Worm (Caenorhabditis elegans): ENCODE data around the gene F18A11.2.

The F18A11.2 gene

ce11 chrII:13004160-13004871 is 27.2 kb upstream of the F18A11.2 start:
- TF ChIP-seq nhr-80 (tag; optimal IDR thresholded peaks at IDR 0.05) (peak; percentile 52), hmg-1.2 (GFP tag; IDR thresholded peaks at IDR 0.05) (no peak)

DNA sequence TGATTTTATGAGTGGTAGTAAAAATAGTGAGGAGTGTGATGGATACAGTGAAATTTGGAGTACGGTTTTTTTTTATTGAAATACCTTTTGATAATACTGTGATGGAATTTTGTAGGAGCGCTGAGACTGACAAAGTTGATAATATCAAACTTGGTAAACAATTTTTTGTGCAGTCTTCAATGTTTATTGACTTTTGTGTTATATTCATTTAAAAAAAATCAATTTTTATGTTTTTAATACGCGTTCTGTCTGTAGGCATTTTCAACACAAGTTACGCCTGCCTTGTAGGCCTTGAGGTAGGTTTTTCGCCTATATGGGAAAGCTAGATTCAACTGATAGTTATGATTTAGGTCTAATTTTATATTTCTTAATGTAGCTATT is 26.6 kb upstream of the F18A11.2 start:
- TF ChIP-seq ccch-3 (GFP tag; optimal IDR thresholded peaks at IDR 0.05) (no peak), F23B12.7 (tag; optimal IDR thresholded peaks at IDR 0.05; ENCODE audit: insufficient read depth) (no peak), F57C9.4 (tag; optimal IDR thresholded peaks at IDR 0.05) (no peak), D2030.7 (GFP tag; IDR thresholded peaks at IDR 0.05) (no peak), nhr-120 (GFP tag; IDR thresholded peaks at IDR 0.05) (no peak), F55B11.4 (tag; optimal IDR thresholded peaks at IDR 0.05; ENCODE audit: borderline replicate concordance, insufficient read depth) (no peak), akir-1 (GFP tag; optimal IDR thresholded peaks at IDR 0.05) (no peak), C17E4.6 (GFP tag; IDR thresholded peaks at IDR 0.05) (no peak), rpc-1 (optimal IDR thresholded peaks at IDR 0.05) (no peak), rpc-1 (tag; optimal IDR thresholded peaks at IDR 0.05) (no peak), B0261.1 (tag; optimal IDR thresholded peaks at IDR 0.05) (no peak)

DNA sequence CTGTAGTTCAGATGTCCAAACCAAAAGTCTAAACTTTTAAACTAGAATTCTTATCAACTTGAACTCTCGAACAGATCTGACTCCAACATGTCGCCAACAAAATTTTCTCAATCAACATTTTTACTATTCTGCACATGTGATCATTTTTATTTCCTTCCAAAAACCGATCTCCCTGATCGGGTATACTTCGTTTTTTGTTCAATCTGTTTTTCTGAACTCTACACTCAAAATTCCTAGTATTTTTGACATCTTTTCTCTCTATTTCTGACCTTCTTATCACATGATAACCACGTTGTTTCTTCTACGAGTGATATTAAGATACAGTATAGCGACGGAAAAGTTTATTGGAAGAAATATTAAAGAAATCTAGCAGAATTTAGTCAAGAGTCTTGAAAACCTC is 25.2 kb upstream of the F18A11.2 start:
- TF ChIP-seq ztf-26 (tag; optimal IDR thresholded peaks at IDR 0.05) = peak; percentile 35
- no peak for TF ChIP-seq ceh-27 (GFP tag; optimal IDR thresholded peaks at IDR 0.05)
- TF ChIP-seq lin-40 (tag; optimal IDR thresholded peaks at IDR 0.05) = peak; percentile 0
- TF ChIP-seq nhr-80 (tag; optimal IDR thresholded peaks at IDR 0.05) = peak; percentile 54
- no peak for TF ChIP-seq F57A8.1 (GFP tag; optimal IDR thresholded peaks at IDR 0.05)
- TF ChIP-seq aptf-2 (GFP tag; conservative IDR thresholded peaks at IDR 0.05) = no peak
- TF ChIP-seq ztf-22 (GFP tag; optimal IDR thresholded peaks at IDR 0.05) = peak; percentile 37

- TF ChIP-seq aptf-3 (GFP tag; IDR thresholded peaks at IDR 0.05) = no peak
Observed at ce11 chrII:13007717-13008461, 23.6 kb upstream of the F18A11.2 start, which contains the start of gene oig-2. Gene oig-2 (minus strand): TSS chrII:13008164.

DNA sequence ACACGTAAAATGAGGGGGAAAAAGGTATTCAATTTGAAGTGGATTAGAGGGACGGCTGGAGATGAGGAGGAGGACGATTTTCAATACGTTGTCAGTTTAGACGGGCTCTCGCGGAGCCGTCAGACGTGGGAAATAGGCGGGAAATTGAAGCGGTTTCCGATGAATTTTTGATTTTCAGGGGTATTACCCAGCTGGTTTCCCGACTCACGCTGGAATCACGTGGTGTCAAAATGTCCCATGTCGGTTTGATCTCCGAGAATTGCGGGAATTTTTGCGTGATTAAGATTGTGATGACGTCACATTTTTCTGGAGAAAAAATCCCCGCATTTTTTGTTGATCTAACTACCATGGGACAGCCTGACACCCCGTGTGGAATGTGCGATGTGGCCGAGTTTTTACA is 18.8 kb upstream of the F18A11.2 start:
- TF ChIP-seq atf-7 (tag; optimal IDR thresholded peaks at IDR 0.05) (peak; percentile 21), F57C9.4 (tag; optimal IDR thresholded peaks at IDR 0.05) (no peak)

- TF ChIP-seq snpc-1.1 (tag; optimal IDR thresholded peaks at IDR 0.05; ENCODE audit: insufficient read depth) (no peak), snpc-3.4 (tag; optimal IDR thresholded peaks at IDR 0.05) (peak; percentile 33), hrde-1 (tag; optimal IDR thresholded peaks at IDR 0.05; ENCODE audit: borderline replicate concordance) (peak; percentile 46), snpc-4 (GFP tag; optimal IDR thresholded peaks at IDR 0.05) (no peak), snpc-4 (tag; optimal IDR thresholded peaks at IDR 0.05) (peak in 1 of 4 experiments; percentile 20), aptf-3 (GFP tag; IDR thresholded peaks at IDR 0.05) (no peak), ztf-3 (GFP tag; optimal IDR thresholded peaks at IDR 0.05) (no peak), F52B5.7 (tag; optimal IDR thresholded peaks at IDR 0.05) (peak; percentile 36), Y53F4B.3 (GFP tag; IDR thresholded peaks at IDR 0.05) (no peak), pbrm-1 (GFP tag; IDR thresholded peaks at IDR 0.05) (no peak), nhr-27 (tag; optimal IDR thresholded peaks at IDR 0.05) (no peak), Y95B8A.8 (GFP tag; IDR thresholded peaks at IDR 0.05) (peak; percentile 60; the same call in 1 of the 2 replicates), ztf-25 (GFP tag; IDR thresholded peaks at IDR 0.05) (peak; percentile 46; the same call in 1 of the 2 replicates), lsl-1 (GFP tag; optimal IDR thresholded peaks at IDR 0.05) (no peak)
Observed at ce11 chrII:13013966-13014365, 17.5 kb upstream of the F18A11.2 start, which contains the start of gene F18A11.5. Gene F18A11.5 (minus strand): TSS chrII:13014286.

All from whole organism, young adult.